Worm (Caenorhabditis elegans) whole organism, early embryonic: Measurements from ENCODE around the gene R11D1.1.

Experiments
- ama-1 ChIP-seq: fragments of 150-350 bp; optimal IDR thresholded peaks from 2 replicates; lab custom pipeline; 2014
- flt-1 ChIP-seq: fragments of 200-800 bp; sonication (Bioruptor generic); IDR thresholded peaks from 2 replicates; pipeline ENCODE4 v1.3.6; 2022; ENCODE audit warnings: missing genetic modification characterization, missing compliant biosample characterization
- hmbx-1 ChIP-seq: sonication (generic microtip); optimal IDR thresholded peaks from 2 replicates; lab custom pipeline; 2016; ENCODE audit warnings: mild to moderate bottlenecking, missing genetic modification characterization, missing compliant biosample characterization
- hmg-4 ChIP-seq: fragments of 200-800 bp; sonication (Bioruptor generic); optimal IDR thresholded peaks from 2 replicates; lab custom pipeline; 2018; ENCODE audit warnings: mild to moderate bottlenecking, missing genetic modification characterization, missing compliant biosample characterization
- tbx-11 ChIP-seq: fragments of 200-800 bp; sonication (Bioruptor generic); IDR thresholded peaks from 2 replicates; pipeline ENCODE4 v1.3.6; 2022; ENCODE audit warnings: missing genetic modification characterization, missing compliant biosample characterization

DNA sequence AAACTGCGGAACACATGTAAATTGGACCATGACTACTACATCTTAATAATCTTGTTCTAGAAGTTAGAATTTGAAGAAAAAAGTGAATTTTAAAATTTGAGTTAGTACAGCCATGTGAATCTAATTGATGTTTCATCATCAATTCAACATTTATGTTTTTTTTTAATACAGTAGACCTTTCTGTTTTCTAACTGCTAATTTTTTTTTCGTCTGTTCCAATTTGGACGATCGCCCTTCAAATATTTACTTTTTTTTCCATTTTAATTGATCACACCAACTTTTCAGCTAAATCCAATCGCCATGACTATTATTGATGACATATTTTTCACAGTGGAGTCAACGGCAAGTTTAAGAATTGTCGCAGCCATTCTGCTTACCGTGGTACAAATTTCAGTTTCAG lies 33.6 kb upstream of the R11D1.1 start, which contains the start of gene srx-116:
- TF ChIP-seq tbx-11 (GFP tag; lab: Robert Waterston, UW), result no peak
- no peak for TF ChIP-seq hmg-4
- no peak for TF ChIP-seq flt-1 (GFP tag; lab: Robert Waterston, UW)
- no peak for TF ChIP-seq hmbx-1
- TF ChIP-seq ama-1, result no peak
